Worm (Caenorhabditis elegans): ENCODE measurements around the gene F58D12.3.

ce11 chrV:14017476-14017875 lies 40.2 kb upstream of the F58D12.3 start, which contains the start of gene srh-308:
- TF ChIP-seq ces-1 (GFP tag; optimal IDR thresholded peaks at IDR 0.05) (no peak), aha-1 (tag) (no peak), dmd-9 (GFP tag; IDR thresholded peaks at IDR 0.05) (no peak), lin-13 (GFP tag; optimal IDR thresholded peaks at IDR 0.05) (no peak), ceh-62 (tag; optimal IDR thresholded peaks at IDR 0.05) (no peak)
